Worm (Caenorhabditis elegans) whole organism, L4 larva: ENCODE measurements around the gene rabr-2.

Source experiments
- ceh-20 ChIP-seq: fragments of 200-800 bp; sonication (Bioruptor generic); IDR thresholded peaks from 2 replicates; pipeline ENCODE4 v1.3.6; 2022; ENCODE audit warnings: missing genetic modification reagents, missing genetic modification characterization, missing compliant biosample characterization
- hlh-11 ChIP-seq: fragments of 200-800 bp; sonication (Bioruptor generic); optimal IDR thresholded peaks from 2 replicates; lab custom pipeline; 2018; ENCODE audit warnings: mild to moderate bottlenecking, missing genetic modification characterization, missing compliant biosample characterization
- lim-7 ChIP-seq: fragments of 200-800 bp; sonication (Bioruptor generic); IDR thresholded peaks from 2 replicates; pipeline ENCODE4 v1.3.6; 2022; ENCODE audit warnings: missing genetic modification characterization, missing compliant biosample characterization
- nhr-10 ChIP-seq: fragments of 150-350 bp; optimal IDR thresholded peaks from 2 replicates; lab custom pipeline; 2014; ENCODE audit warnings: missing biosample characterization, missing genetic modification characterization
- nhr-237 ChIP-seq: sonication (generic microtip); optimal IDR thresholded peaks from 2 replicates; lab custom pipeline; 2017; ENCODE audit warnings: missing biosample characterization, missing genetic modification characterization
- nhr-76 ChIP-seq: fragments of 150-350 bp; optimal IDR thresholded peaks from 2 replicates; lab custom pipeline; 2014; ENCODE audit warnings: missing biosample characterization, missing genetic modification characterization
- zip-11 ChIP-seq: fragments of 200-800 bp; sonication (Bioruptor generic); IDR thresholded peaks from 2 replicates; pipeline ENCODE4 v1.3.6; 2022; ENCODE audit warnings: missing genetic modification characterization, missing compliant biosample characterization

DNA sequence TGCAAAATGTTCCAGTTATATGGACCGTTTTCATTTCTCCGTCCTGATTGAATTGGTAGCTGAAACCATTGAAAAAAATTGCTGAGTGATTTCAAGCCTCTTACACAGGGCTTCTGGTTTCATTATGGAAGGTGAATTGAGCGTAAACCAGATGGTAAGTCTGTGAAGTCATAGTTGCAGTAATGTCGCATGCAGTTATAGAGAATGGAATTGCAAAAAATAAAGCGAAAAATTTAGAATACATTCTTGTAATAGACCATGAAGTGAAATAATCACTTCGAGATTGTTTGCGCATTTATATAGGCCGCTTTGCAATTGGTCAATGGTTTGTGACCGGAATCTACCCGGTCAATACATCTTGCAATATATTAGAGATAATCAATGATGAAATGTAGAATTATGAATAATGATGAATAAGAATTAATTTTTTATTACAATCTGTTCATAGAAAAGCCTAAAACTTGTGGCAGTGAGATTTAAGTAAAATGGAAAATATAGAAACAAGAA lies 13.0 kb downstream of the rabr-2 start, which contains the start of gene F11E6.4:
- TF ChIP-seq lim-7, result no peak
- TF ChIP-seq nhr-10 (tag; lab: Kevin White, UChicago), result no peak
- TF ChIP-seq nhr-76 (tag; lab: Kevin White, UChicago), result no peak
- TF ChIP-seq zip-11 (GFP tag; lab: Robert Waterston, UW), result no peak
- TF ChIP-seq ceh-20, result no peak
- no peak for TF ChIP-seq nhr-237 (tag; lab: Kevin White, UChicago)
- no peak for TF ChIP-seq hlh-11 (tag; lab: Kevin White, UChicago)
